Worm (Caenorhabditis elegans) whole organism, L1 larva: Measurements from ENCODE around the gene lst-4.

ENCODE experiments used
- Y116A8C.19 ChIP-seq: sonication (generic microtip); optimal IDR thresholded peaks from 2 replicates; lab custom pipeline; 2016; ENCODE audit warnings: missing compliant biosample characterization, missing genetic modification characterization, borderline replicate concordance
- aly-2 ChIP-seq: fragments of 150-350 bp; optimal IDR thresholded peaks from 2 replicates; lab custom pipeline; 2014; ENCODE audit warnings: missing biosample characterization, missing genetic modification characterization
- ceh-82 ChIP-seq, 3 experiments: fragments of 150-350 bp in 1 of 3; sonication (generic microtip) in 2 of 3; optimal IDR thresholded peaks; 2 replicates each; lab custom pipeline; 2014 to 2017; ENCODE audit warnings: missing biosample characterization in 3 of 3, missing genetic modification characterization in 3 of 3
- ceh-88 ChIP-seq: fragments of 200-800 bp; sonication (Bioruptor generic); IDR thresholded peaks from 2 replicates; pipeline ENCODE4 v1.3.6; 2022; ENCODE audit warnings: missing genetic modification characterization, missing compliant biosample characterization
- ces-1 ChIP-seq: fragments of 150-350 bp; optimal IDR thresholded peaks from 2 replicates; lab custom pipeline; 2014; ENCODE audit warnings: missing biosample characterization, missing genetic modification reagents, missing genetic modification characterization
- efl-1 ChIP-seq, 4 experiments: fragments of 150-350 bp; optimal IDR thresholded peaks in 3 of 4; peaks in 1 of 4; 1 replicate in 1 of 4; 2 replicates in 3 of 4; lab custom pipeline; 2014; ENCODE audit warnings: missing biosample characterization in 2 of 4, missing genetic modification characterization in 2 of 4, missing genetic modification reagents in 2 of 4
- efl-3 ChIP-seq: fragments of 200-800 bp; sonication (Bioruptor generic); optimal IDR thresholded peaks from 2 replicates; lab custom pipeline; 2018; ENCODE audit warnings: mild to moderate bottlenecking, missing genetic modification characterization, missing compliant biosample characterization
- egl-13 ChIP-seq: sonication (generic microtip); optimal IDR thresholded peaks from 2 replicates; lab custom pipeline; 2016; ENCODE audit warnings: missing genotype, missing genetic modification reagents, missing genetic modification characterization, missing compliant biosample characterization
- egl-27 ChIP-seq, 2 experiments: fragments of 150-350 bp in 1 of 2; sonication (generic microtip); optimal IDR thresholded peaks; 3 replicates each; lab custom pipeline; 2017 to 2018; ENCODE audit warnings: missing biosample characterization in 2 of 2, missing genetic modification characterization in 2 of 2, missing genetic modification reagents in 2 of 2
- ets-5 ChIP-seq: fragments of 200-800 bp; sonication (Bioruptor generic); IDR thresholded peaks from 2 replicates; pipeline ENCODE4 v1.3.6; 2022; ENCODE audit warnings: missing genetic modification characterization, missing compliant biosample characterization
- fkh-10 ChIP-seq: sonication (generic microtip); optimal IDR thresholded peaks from 2 replicates; lab custom pipeline; 2017; ENCODE audit warnings: missing biosample characterization, missing genetic modification reagents, missing genetic modification characterization
- grh-1 ChIP-seq: fragments of 200-800 bp; sonication (Bioruptor generic); IDR thresholded peaks from 2 replicates; pipeline ENCODE4 v1.3.6; 2022; ENCODE audit warnings: missing genetic modification reagents, missing genetic modification characterization, missing compliant biosample characterization
- hlh-4 ChIP-seq: sonication (generic microtip); optimal IDR thresholded peaks from 2 replicates; lab custom pipeline; 2016; ENCODE audit warnings: mild to moderate bottlenecking, missing genetic modification characterization, missing compliant biosample characterization
- hpl-2 ChIP-seq: fragments of 150-350 bp; optimal IDR thresholded peaks from 2 replicates; lab custom pipeline; 2014; ENCODE audit warnings: missing biosample characterization, missing genetic modification reagents, missing genetic modification characterization
- isw-1 ChIP-seq: fragments of 200-800 bp; sonication (Bioruptor generic); IDR thresholded peaks from 2 replicates; pipeline ENCODE4 v1.3.6; 2022; ENCODE audit warnings: missing genetic modification characterization, missing compliant biosample characterization
- lin-13 ChIP-seq: fragments of 150-350 bp; optimal IDR thresholded peaks from 2 replicates; lab custom pipeline; 2014; ENCODE audit warnings: missing biosample characterization, missing genetic modification reagents, missing genetic modification characterization
- lin-14 ChIP-seq: fragments of 200-800 bp; sonication (Bioruptor generic); optimal IDR thresholded peaks from 2 replicates; lab custom pipeline; 2018; ENCODE audit warnings: mild to moderate bottlenecking, missing genetic modification characterization, moderate library complexity, missing compliant biosample characterization
- lin-15B ChIP-seq: fragments of 150-350 bp; sonication (generic microtip); optimal IDR thresholded peaks from 3 replicates; lab custom pipeline; 2014; ENCODE audit warnings: missing biosample characterization, missing genetic modification characterization
- lin-35 ChIP-seq, 2 experiments: fragments of 150-350 bp; optimal IDR thresholded peaks; 2 replicates each; lab custom pipeline; 2014; ENCODE audit warnings: missing biosample characterization in 2 of 2, missing genetic modification characterization in 2 of 2, missing genetic modification reagents in 2 of 2
- lin-39 ChIP-seq: fragments of 150-350 bp; optimal IDR thresholded peaks from 2 replicates; lab custom pipeline; 2014; ENCODE audit warnings: missing biosample characterization, missing genetic modification reagents, missing genetic modification characterization
- mab-9 ChIP-seq: fragments of 200-800 bp; sonication (Bioruptor generic); IDR thresholded peaks from 2 replicates; pipeline ENCODE4 v1.3.6; 2022; ENCODE audit warnings: missing genetic modification reagents, missing genetic modification characterization, missing compliant biosample characterization
- mdl-1 ChIP-seq, 2 experiments: fragments of 150-350 bp; optimal IDR thresholded peaks; 2 replicates each; lab custom pipeline; 2014 to 2017; ENCODE audit warnings: missing biosample characterization in 2 of 2, missing genetic modification characterization in 2 of 2, inconsistent platforms in 1 of 2
- mef-2 ChIP-seq: fragments of 150-350 bp; optimal IDR thresholded peaks from 2 replicates; lab custom pipeline; 2014; ENCODE audit warnings: missing biosample characterization, missing genetic modification characterization
- nhr-11 ChIP-seq: fragments of 150-350 bp; optimal IDR thresholded peaks from 2 replicates; lab custom pipeline; 2014; ENCODE audit warnings: missing biosample characterization, missing genetic modification characterization
- nhr-12 ChIP-seq: sonication (generic microtip); optimal IDR thresholded peaks from 2 replicates; lab custom pipeline; 2017; ENCODE audit warnings: missing biosample characterization, missing genetic modification characterization
- nhr-20 ChIP-seq: sonication (generic microtip); optimal IDR thresholded peaks from 2 replicates; lab custom pipeline; 2016; ENCODE audit warnings: mild to moderate bottlenecking, missing genetic modification characterization, missing compliant biosample characterization
- nhr-237 ChIP-seq: fragments of 150-350 bp; optimal IDR thresholded peaks from 2 replicates; lab custom pipeline; 2014; ENCODE audit warnings: missing biosample characterization, missing genetic modification characterization
- nhr-76 ChIP-seq: sonication (generic microtip); optimal IDR thresholded peaks from 2 replicates; lab custom pipeline; 2017; ENCODE audit warnings: missing biosample characterization, missing genetic modification characterization
- nhr-84 ChIP-seq: sonication (generic microtip); optimal IDR thresholded peaks from 2 replicates; lab custom pipeline; 2017; ENCODE audit warnings: missing biosample characterization, missing genetic modification characterization
- nhr-85 ChIP-seq: sonication (generic microtip); peaks from one replicate; lab custom pipeline; 2016; ENCODE audit warnings: missing genetic modification characterization, inconsistent platforms, missing compliant biosample characterization
- nhr-90 ChIP-seq: sonication (generic microtip); optimal IDR thresholded peaks from 2 replicates; lab custom pipeline; 2016; ENCODE audit warnings: mild to moderate bottlenecking, missing genetic modification characterization, missing compliant biosample characterization; ENCODE audit not compliant: poor library complexity
- pqm-1 ChIP-seq: sonication (generic microtip); optimal IDR thresholded peaks from 3 replicates; lab custom pipeline; 2017; ENCODE audit warnings: missing biosample characterization, missing genetic modification characterization
- rnt-1 ChIP-seq: sonication (generic microtip); optimal IDR thresholded peaks from 2 replicates; lab custom pipeline; 2016; ENCODE audit warnings: mild to moderate bottlenecking, missing genetic modification characterization, moderate library complexity, missing compliant biosample characterization
- snu-23 ChIP-seq: sonication (generic microtip); optimal IDR thresholded peaks from 2 replicates; lab custom pipeline; 2016; ENCODE audit warnings: missing genetic modification characterization, missing compliant biosample characterization
- sox-4 ChIP-seq: sonication (generic microtip); optimal IDR thresholded peaks from 2 replicates; lab custom pipeline; 2016; ENCODE audit warnings: missing genetic modification characterization, missing compliant biosample characterization
- swsn-7 ChIP-seq: sonication (generic microtip); optimal IDR thresholded peaks from 2 replicates; lab custom pipeline; 2016; ENCODE audit warnings: missing genetic modification characterization, missing compliant biosample characterization
- tlp-1 ChIP-seq: fragments of 150-350 bp; optimal IDR thresholded peaks from 2 replicates; lab custom pipeline; 2014; ENCODE audit warnings: missing biosample characterization, missing genetic modification characterization
- unc-30 ChIP-seq: sonication (generic microtip); optimal IDR thresholded peaks from 2 replicates; lab custom pipeline; 2017; ENCODE audit warnings: missing biosample characterization, missing genetic modification characterization
- unc-86 ChIP-seq: sonication (generic microtip); optimal IDR thresholded peaks from 2 replicates; lab custom pipeline; 2016; ENCODE audit warnings: missing genetic modification characterization, missing compliant biosample characterization
- unc-98 ChIP-seq: fragments of 200-800 bp; sonication (Bioruptor generic); IDR thresholded peaks from 2 replicates; pipeline ENCODE4 v1.3.6; 2022; ENCODE audit warnings: missing genetic modification characterization, missing compliant biosample characterization
- vab-15 ChIP-seq: sonication (generic microtip); optimal IDR thresholded peaks from 2 replicates; lab custom pipeline; 2017; ENCODE audit warnings: missing genotype, mild to moderate bottlenecking, missing genetic modification characterization, missing compliant biosample characterization
- xbp-1 ChIP-seq: sonication (generic microtip); optimal IDR thresholded peaks from 2 replicates; lab custom pipeline; 2016; ENCODE audit warnings: missing genetic modification characterization, missing compliant biosample characterization
- zag-1 ChIP-seq: fragments of 150-350 bp; optimal IDR thresholded peaks from 2 replicates; lab custom pipeline; 2014; ENCODE audit warnings: missing biosample characterization, missing genetic modification characterization
- zip-4 ChIP-seq: fragments of 200-800 bp; sonication (Bioruptor generic); optimal IDR thresholded peaks from 2 replicates; lab custom pipeline; 2018; ENCODE audit warnings: mild to moderate bottlenecking, missing genetic modification characterization, moderate library complexity, missing compliant biosample characterization
- ztf-4 ChIP-seq: fragments of 150-350 bp; optimal IDR thresholded peaks from 2 replicates; lab custom pipeline; 2014; ENCODE audit warnings: missing biosample characterization, missing genetic modification characterization

lst-4 gene

DNA sequence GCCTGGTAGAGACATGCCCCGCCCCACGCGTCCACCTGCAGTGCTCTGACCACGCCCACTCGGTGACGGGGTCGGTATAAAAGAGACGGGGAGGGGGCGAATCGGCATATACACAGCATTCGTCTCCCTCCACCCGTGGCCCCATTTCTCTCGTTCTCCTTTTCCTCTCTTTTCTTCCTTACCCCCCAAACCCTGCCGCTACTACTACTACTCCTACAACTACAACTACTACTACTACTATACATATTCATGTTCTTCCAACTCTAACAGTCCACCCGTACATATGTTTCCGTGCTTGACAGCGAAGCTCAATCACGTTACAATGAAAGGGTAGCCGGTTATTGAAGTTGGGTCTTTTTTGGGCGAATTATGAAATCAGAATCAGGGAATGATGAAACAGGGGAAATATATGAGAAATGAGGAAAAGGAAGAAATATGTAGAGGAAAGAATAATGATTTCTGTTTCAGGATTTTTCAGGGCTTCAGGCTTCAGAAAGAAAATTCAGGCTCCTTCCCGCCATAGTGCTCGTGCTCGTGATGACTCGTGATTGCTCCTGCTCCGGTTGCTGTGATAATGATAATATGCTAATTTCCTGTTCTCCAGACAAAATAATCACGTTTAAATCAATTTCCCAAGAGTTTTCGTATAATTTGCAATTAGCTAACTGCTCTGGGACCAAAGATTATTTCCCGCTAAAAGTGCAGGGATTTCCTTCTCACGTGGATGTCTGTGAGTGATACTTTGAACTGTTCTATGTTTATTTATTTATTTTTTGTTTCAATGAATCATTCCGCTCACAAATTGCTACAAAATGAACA, 35.7 kb downstream of the lst-4 start (continued):
- peak; percentile 59 for TF ChIP-seq nhr-12 (tag; lab: Kevin White, UChicago)
- peak; percentile 69 for TF ChIP-seq lin-13 (GFP tag; lab: Kevin White, UChicago)
- TF ChIP-seq nhr-237, result no peak
- TF ChIP-seq efl-1 (optimal IDR thresholded peaks at IDR 0.05; lab: Kevin White, UChicago), result peak; percentile 51 to 56
- peak; percentile 42 to 94 for TF ChIP-seq efl-1 (GFP tag; optimal IDR thresholded peaks at IDR 0.05 in 1 of 2; lab: Kevin White, UChicago)
- TF ChIP-seq aly-2 (tag; lab: Kevin White, UChicago), result no peak
- peak; percentile 81 for TF ChIP-seq unc-30 (tag; lab: Kevin White, UChicago)

DNA sequence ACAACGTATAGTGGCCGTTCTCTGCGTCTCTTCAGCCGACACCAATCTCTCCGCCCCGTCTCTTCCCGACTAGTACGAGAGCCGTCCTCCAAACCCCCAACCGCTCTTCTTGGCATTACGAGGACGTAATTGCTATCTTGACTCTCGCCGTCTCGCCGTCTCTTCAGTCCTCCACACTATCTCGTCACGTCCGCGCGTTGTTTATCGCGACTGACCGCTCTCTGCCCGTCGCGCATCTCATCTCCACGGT, 36.2 kb downstream of the lst-4 start:
- TF ChIP-seq nhr-84 (tag; lab: Kevin White, UChicago), result no peak
- peak in 1 of 2 experiments; percentile 65 for TF ChIP-seq egl-27 (tag; optimal IDR thresholded peaks at IDR 0.05; lab: Kevin White, UChicago)
- TF ChIP-seq nhr-90, result peak; percentile 13
- TF ChIP-seq mdl-1 (tag; optimal IDR thresholded peaks at IDR 0.05; lab: Kevin White, UChicago), result no peak
- TF ChIP-seq unc-86 (tag; lab: Kevin White, UChicago), result peak; percentile 36
- no peak for TF ChIP-seq vab-15 (tag; lab: Kevin White, UChicago)
- peak; percentile 90 for TF ChIP-seq lin-14 (GFP tag; lab: Kevin White, UChicago)
- TF ChIP-seq aly-2 (tag; lab: Kevin White, UChicago), result no peak
- no peak for TF ChIP-seq egl-13 (tag; lab: Kevin White, UChicago)
- peak; percentile 46 for TF ChIP-seq xbp-1 (tag; lab: Kevin White, UChicago)
- TF ChIP-seq ceh-82 (tag; optimal IDR thresholded peaks at IDR 0.05; lab: Kevin White, UChicago), result peak in 1 of 3 experiments; percentile 27

DNA sequence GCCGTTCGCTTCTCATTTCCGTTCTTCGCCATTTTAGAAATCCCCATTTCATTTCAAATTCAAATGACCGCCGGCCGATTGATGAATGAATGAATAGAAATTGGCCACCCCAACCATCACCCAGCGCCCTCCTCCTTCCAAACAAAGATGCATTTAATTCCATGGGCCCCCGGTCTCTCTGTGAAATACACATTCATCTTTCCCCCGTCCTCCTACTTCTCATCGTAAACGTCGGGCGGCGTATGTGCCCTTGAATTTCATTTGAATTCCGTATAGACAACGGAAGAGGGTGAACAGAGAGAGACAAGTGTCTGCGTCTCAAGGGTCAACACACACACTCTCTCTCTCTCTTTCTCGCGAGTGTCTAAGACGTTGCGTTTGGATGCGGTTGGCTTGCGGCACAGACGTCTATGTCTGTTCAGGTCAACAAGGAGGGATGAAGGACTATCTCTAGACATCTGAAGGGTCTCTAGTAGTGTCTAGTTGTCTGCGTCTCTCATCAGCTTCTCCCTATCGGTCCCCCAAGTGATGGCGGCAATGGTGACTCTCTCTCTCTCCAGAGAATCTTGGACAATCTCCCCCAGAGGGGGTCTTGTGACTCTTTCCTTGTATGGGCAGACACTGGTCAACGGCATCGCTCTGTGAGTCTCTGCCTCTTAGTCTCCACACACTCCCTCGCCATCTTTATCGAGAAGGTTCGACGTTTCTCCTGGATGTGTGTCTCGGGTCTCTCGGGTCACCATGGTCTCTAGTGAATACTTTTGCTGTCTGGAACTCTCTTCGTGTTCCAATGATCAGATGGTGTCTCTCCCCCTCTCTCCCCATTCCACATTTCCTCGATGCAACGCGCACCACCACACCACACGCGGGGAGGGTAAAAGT, 36.8 kb downstream of the lst-4 start:
- TF ChIP-seq lin-39 (tag; lab: Kevin White, UChicago), result no peak
- no peak for TF ChIP-seq Y116A8C.19 (tag; lab: Kevin White, UChicago)
- TF ChIP-seq nhr-76, result no peak
- TF ChIP-seq unc-86 (tag; lab: Kevin White, UChicago), result peak; percentile 97
- no peak for TF ChIP-seq hlh-4
- peak; percentile 26 for TF ChIP-seq zip-4
- TF ChIP-seq hpl-2 (GFP tag; lab: Kevin White, UChicago), result no peak
- TF ChIP-seq lin-15B (tag; lab: Kevin White, UChicago), result peak; percentile 17
- peak; percentile 85 for TF ChIP-seq ceh-88
- TF ChIP-seq nhr-20 (tag; lab: Kevin White, UChicago), result peak; percentile 86
- TF ChIP-seq unc-98 (GFP tag; lab: Robert Waterston, UW), result no peak
- peak in 1 of 2 experiments; percentile 61 for TF ChIP-seq egl-27 (tag; optimal IDR thresholded peaks at IDR 0.05; lab: Kevin White, UChicago)
- peak; percentile 73 for TF ChIP-seq fkh-10 (GFP tag; lab: Kevin White, UChicago)
- peak; percentile 74 for TF ChIP-seq sox-4 (tag; lab: Kevin White, UChicago)
- TF ChIP-seq efl-3 (GFP tag; lab: Kevin White, UChicago), result no peak
- TF ChIP-seq unc-30 (tag; lab: Kevin White, UChicago), result peak; percentile 60
- TF ChIP-seq tlp-1 (tag; lab: Kevin White, UChicago), result no peak
- TF ChIP-seq mab-9, result peak; percentile 84
- peak; percentile 53 for TF ChIP-seq ztf-4 (tag; lab: Kevin White, UChicago)
- peak; percentile 44 for TF ChIP-seq nhr-11 (tag; lab: Kevin White, UChicago)
- TF ChIP-seq snu-23 (GFP tag; lab: Kevin White, UChicago), result peak; percentile 85
- peak; percentile 86 for TF ChIP-seq swsn-7
- peak; percentile 59 for TF ChIP-seq isw-1 (GFP tag; lab: Robert Waterston, UW)
- TF ChIP-seq nhr-85, result peak; percentile 95
- no peak for TF ChIP-seq pqm-1
- TF ChIP-seq grh-1 (GFP tag; lab: Robert Waterston, UW), result peak; percentile 74
- peak; percentile 72 to 83 for TF ChIP-seq efl-1 (optimal IDR thresholded peaks at IDR 0.05; lab: Kevin White, UChicago)
- peak; percentile 51 to 94 for TF ChIP-seq efl-1 (GFP tag; optimal IDR thresholded peaks at IDR 0.05 in 1 of 2; lab: Kevin White, UChicago)
- TF ChIP-seq ces-1 (GFP tag; lab: Kevin White, UChicago), result no peak
- peak; percentile 32 to 63 for TF ChIP-seq lin-35 (GFP tag; optimal IDR thresholded peaks at IDR 0.05; lab: Kevin White, UChicago)
- TF ChIP-seq ets-5 (GFP tag; lab: Robert Waterston, UW), result no peak
- no peak for TF ChIP-seq mef-2 (tag; lab: Kevin White, UChicago)
- peak; percentile 34 for TF ChIP-seq zag-1 (tag; lab: Kevin White, UChicago)
- peak; percentile 75 for TF ChIP-seq rnt-1 (tag; lab: Kevin White, UChicago)
